Worm (Caenorhabditis elegans) whole organism, L1 larva: ENCODE data around the gene F15E6.4.

Experiments used
- C04F5.9 ChIP-seq: sonication (generic microtip); optimal IDR thresholded peaks from 2 replicates; lab custom pipeline; 2016; ENCODE audit warnings: missing genetic modification characterization, missing compliant biosample characterization
- C16A3.4 ChIP-seq: fragments of 150-350 bp; optimal IDR thresholded peaks from 2 replicates; lab custom pipeline; 2014; ENCODE audit warnings: missing biosample characterization, missing genetic modification characterization
- C34B4.2 ChIP-seq: sonication (generic microtip); optimal IDR thresholded peaks from 2 replicates; lab custom pipeline; 2017; ENCODE audit warnings: mild to moderate bottlenecking, missing genetic modification characterization, missing compliant biosample characterization
- F16B12.6 ChIP-seq: fragments of 150-350 bp; optimal IDR thresholded peaks from 2 replicates; lab custom pipeline; 2014; ENCODE audit warnings: missing biosample characterization, missing genetic modification characterization
- aly-2 ChIP-seq: fragments of 150-350 bp; optimal IDR thresholded peaks from 2 replicates; lab custom pipeline; 2014; ENCODE audit warnings: missing biosample characterization, missing genetic modification characterization
- blmp-1 ChIP-seq: fragments of 150-350 bp; optimal IDR thresholded peaks from 2 replicates; lab custom pipeline; 2014; ENCODE audit warnings: missing biosample characterization, missing genetic modification characterization
- ceh-8 ChIP-seq: fragments of 200-800 bp; sonication (Bioruptor generic); optimal IDR thresholded peaks from 2 replicates; lab custom pipeline; 2018; ENCODE audit warnings: mild to moderate bottlenecking, missing genetic modification characterization, moderate library complexity, missing compliant biosample characterization
- efl-1 ChIP-seq, 4 experiments: fragments of 150-350 bp; optimal IDR thresholded peaks in 3 of 4; peaks in 1 of 4; 1 replicate in 1 of 4; 2 replicates in 3 of 4; lab custom pipeline; 2014; ENCODE audit warnings: missing biosample characterization in 2 of 4, missing genetic modification characterization in 2 of 4, missing genetic modification reagents in 2 of 4
- egl-27 ChIP-seq, 2 experiments: fragments of 150-350 bp in 1 of 2; sonication (generic microtip); optimal IDR thresholded peaks; 3 replicates each; lab custom pipeline; 2017 to 2018; ENCODE audit warnings: missing biosample characterization in 2 of 2, missing genetic modification characterization in 2 of 2, missing genetic modification reagents in 2 of 2
- elt-3 ChIP-seq, 6 experiments: fragments of 150-350 bp in 1 of 6; sonication (generic microtip); optimal IDR thresholded peaks; 2 replicates each; lab custom pipeline; 2017 to 2018; ENCODE audit warnings: missing biosample characterization in 6 of 6, missing genetic modification characterization in 6 of 6, inconsistent platforms in 1 of 6
- ets-5 ChIP-seq: fragments of 200-800 bp; sonication (Bioruptor generic); IDR thresholded peaks from 2 replicates; pipeline ENCODE4 v1.3.6; 2022; ENCODE audit warnings: missing genetic modification characterization, missing compliant biosample characterization
- fkh-10 ChIP-seq: sonication (generic microtip); optimal IDR thresholded peaks from 2 replicates; lab custom pipeline; 2017; ENCODE audit warnings: missing biosample characterization, missing genetic modification reagents, missing genetic modification characterization
- fkh-8 ChIP-seq: sonication (generic microtip); optimal IDR thresholded peaks from 2 replicates; lab custom pipeline; 2016; ENCODE audit warnings: mild to moderate bottlenecking, missing genetic modification characterization, missing compliant biosample characterization
- grh-1 ChIP-seq: fragments of 200-800 bp; sonication (Bioruptor generic); IDR thresholded peaks from 2 replicates; pipeline ENCODE4 v1.3.6; 2022; ENCODE audit warnings: missing genetic modification reagents, missing genetic modification characterization, missing compliant biosample characterization
- hlh-4 ChIP-seq: sonication (generic microtip); optimal IDR thresholded peaks from 2 replicates; lab custom pipeline; 2016; ENCODE audit warnings: mild to moderate bottlenecking, missing genetic modification characterization, missing compliant biosample characterization
- lin-35 ChIP-seq, 2 experiments: fragments of 150-350 bp; optimal IDR thresholded peaks; 2 replicates each; lab custom pipeline; 2014; ENCODE audit warnings: missing biosample characterization in 2 of 2, missing genetic modification characterization in 2 of 2, missing genetic modification reagents in 2 of 2
- lir-3 ChIP-seq: sonication (generic microtip); optimal IDR thresholded peaks from 2 replicates; lab custom pipeline; 2016; ENCODE audit warnings: mild to moderate bottlenecking, missing genetic modification characterization, moderate library complexity, missing compliant biosample characterization; ENCODE audit not compliant: poor library complexity
- lsy-2 ChIP-seq, 2 experiments: fragments of 150-350 bp; optimal IDR thresholded peaks; 2 replicates each; lab custom pipeline; 2014; ENCODE audit warnings: missing biosample characterization in 2 of 2, missing genetic modification characterization in 2 of 2
- mab-9 ChIP-seq: fragments of 200-800 bp; sonication (Bioruptor generic); IDR thresholded peaks from 2 replicates; pipeline ENCODE4 v1.3.6; 2022; ENCODE audit warnings: missing genetic modification reagents, missing genetic modification characterization, missing compliant biosample characterization
- mdl-1 ChIP-seq, 2 experiments: fragments of 150-350 bp; optimal IDR thresholded peaks; 2 replicates each; lab custom pipeline; 2014 to 2017; ENCODE audit warnings: missing biosample characterization in 2 of 2, missing genetic modification characterization in 2 of 2, inconsistent platforms in 1 of 2
- mef-2 ChIP-seq: fragments of 150-350 bp; optimal IDR thresholded peaks from 2 replicates; lab custom pipeline; 2014; ENCODE audit warnings: missing biosample characterization, missing genetic modification characterization
- nhr-12 ChIP-seq: sonication (generic microtip); optimal IDR thresholded peaks from 2 replicates; lab custom pipeline; 2017; ENCODE audit warnings: missing biosample characterization, missing genetic modification characterization
- nhr-19 ChIP-seq: fragments of 200-800 bp; sonication (Bioruptor generic); conservative IDR thresholded peaks from 2 replicates; pipeline ENCODE4 v1.3.6; 2022; ENCODE audit warnings: missing genetic modification characterization, missing compliant biosample characterization
- nhr-237 ChIP-seq: fragments of 150-350 bp; optimal IDR thresholded peaks from 2 replicates; lab custom pipeline; 2014; ENCODE audit warnings: missing biosample characterization, missing genetic modification characterization
- nhr-28 ChIP-seq: fragments of 150-350 bp; optimal IDR thresholded peaks from 2 replicates; lab custom pipeline; 2014; ENCODE audit warnings: missing biosample characterization, missing genetic modification characterization
- nhr-71 ChIP-seq: sonication (generic microtip); optimal IDR thresholded peaks from 2 replicates; lab custom pipeline; 2016; ENCODE audit warnings: mild to moderate bottlenecking, missing genetic modification characterization, moderate library complexity, missing compliant biosample characterization
- nhr-85 ChIP-seq: sonication (generic microtip); peaks from one replicate; lab custom pipeline; 2016; ENCODE audit warnings: missing genetic modification characterization, inconsistent platforms, missing compliant biosample characterization
- nhr-90 ChIP-seq: sonication (generic microtip); optimal IDR thresholded peaks from 2 replicates; lab custom pipeline; 2016; ENCODE audit warnings: mild to moderate bottlenecking, missing genetic modification characterization, missing compliant biosample characterization; ENCODE audit not compliant: poor library complexity
- pax-3 ChIP-seq: fragments of 200-800 bp; sonication (Bioruptor generic); optimal IDR thresholded peaks from 2 replicates; lab custom pipeline; 2018; ENCODE audit warnings: mild to moderate bottlenecking, missing genetic modification characterization, moderate library complexity, missing compliant biosample characterization
- pqm-1 ChIP-seq: sonication (generic microtip); optimal IDR thresholded peaks from 3 replicates; lab custom pipeline; 2017; ENCODE audit warnings: missing biosample characterization, missing genetic modification characterization
- snpc-4 ChIP-seq: fragments of 150-350 bp; optimal IDR thresholded peaks from 2 replicates; lab custom pipeline; 2014; ENCODE audit warnings: missing biosample characterization, missing genetic modification characterization
- sox-4 ChIP-seq: sonication (generic microtip); optimal IDR thresholded peaks from 2 replicates; lab custom pipeline; 2016; ENCODE audit warnings: missing genetic modification characterization, missing compliant biosample characterization
- sptf-1 ChIP-seq: fragments of 150-350 bp; optimal IDR thresholded peaks from 2 replicates; lab custom pipeline; 2014; ENCODE audit warnings: missing biosample characterization, missing genetic modification characterization
- swsn-7 ChIP-seq: sonication (generic microtip); optimal IDR thresholded peaks from 2 replicates; lab custom pipeline; 2016; ENCODE audit warnings: missing genetic modification characterization, missing compliant biosample characterization
- tlp-1 ChIP-seq: fragments of 150-350 bp; optimal IDR thresholded peaks from 2 replicates; lab custom pipeline; 2014; ENCODE audit warnings: missing biosample characterization, missing genetic modification characterization
- unc-130 ChIP-seq: fragments of 150-350 bp; optimal IDR thresholded peaks from 2 replicates; lab custom pipeline; 2017; ENCODE audit warnings: missing biosample characterization, missing genetic modification characterization, inconsistent platforms
- unc-30 ChIP-seq: sonication (generic microtip); optimal IDR thresholded peaks from 2 replicates; lab custom pipeline; 2017; ENCODE audit warnings: missing biosample characterization, missing genetic modification characterization
- unc-86 ChIP-seq: sonication (generic microtip); optimal IDR thresholded peaks from 2 replicates; lab custom pipeline; 2016; ENCODE audit warnings: missing genetic modification characterization, missing compliant biosample characterization
- unc-98 ChIP-seq: fragments of 200-800 bp; sonication (Bioruptor generic); IDR thresholded peaks from 2 replicates; pipeline ENCODE4 v1.3.6; 2022; ENCODE audit warnings: missing genetic modification characterization, missing compliant biosample characterization
- xbp-1 ChIP-seq: sonication (generic microtip); optimal IDR thresholded peaks from 2 replicates; lab custom pipeline; 2016; ENCODE audit warnings: missing genetic modification characterization, missing compliant biosample characterization
- zag-1 ChIP-seq: fragments of 150-350 bp; optimal IDR thresholded peaks from 2 replicates; lab custom pipeline; 2014; ENCODE audit warnings: missing biosample characterization, missing genetic modification characterization
- zip-4 ChIP-seq: fragments of 200-800 bp; sonication (Bioruptor generic); optimal IDR thresholded peaks from 2 replicates; lab custom pipeline; 2018; ENCODE audit warnings: mild to moderate bottlenecking, missing genetic modification characterization, moderate library complexity, missing compliant biosample characterization

Gene F15E6.4

DNA sequence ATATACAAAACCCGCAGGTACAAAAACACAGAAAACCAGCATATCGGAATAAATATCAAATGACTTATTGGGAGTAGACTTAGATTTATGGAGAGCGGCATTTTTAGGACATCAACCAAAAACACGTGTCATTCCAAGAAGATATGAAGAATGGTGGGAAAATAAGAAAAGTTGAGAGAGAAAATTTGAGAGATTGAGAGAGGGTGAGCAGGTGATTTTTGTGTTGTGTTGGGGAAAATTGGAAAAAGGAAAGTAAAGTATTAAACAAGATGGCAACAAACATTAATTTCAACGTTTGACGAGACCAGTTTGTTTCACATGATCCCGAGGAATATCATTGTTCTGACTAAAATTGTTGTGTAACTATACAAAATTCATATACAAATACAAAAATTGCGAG is 2.9 kb upstream of the F15E6.4 start, which contains the start of gene srv-4:
Gene srv-4 (minus strand): TSS at position 101 of the 400 bp plus-strand sequence.
- TF ChIP-seq fkh-8: peak; percentile 13
- TF ChIP-seq hlh-4 (tag; lab: Kevin White, UChicago): peak; percentile 46
- TF ChIP-seq sptf-1 (tag; lab: Kevin White, UChicago): no peak
- peak in 1 of 2 experiments; percentile 20 for TF ChIP-seq lin-35 (GFP tag; optimal IDR thresholded peaks at IDR 0.05; lab: Kevin White, UChicago)
- no peak for TF ChIP-seq nhr-71
- TF ChIP-seq aly-2 (tag; lab: Kevin White, UChicago): no peak

DNA sequence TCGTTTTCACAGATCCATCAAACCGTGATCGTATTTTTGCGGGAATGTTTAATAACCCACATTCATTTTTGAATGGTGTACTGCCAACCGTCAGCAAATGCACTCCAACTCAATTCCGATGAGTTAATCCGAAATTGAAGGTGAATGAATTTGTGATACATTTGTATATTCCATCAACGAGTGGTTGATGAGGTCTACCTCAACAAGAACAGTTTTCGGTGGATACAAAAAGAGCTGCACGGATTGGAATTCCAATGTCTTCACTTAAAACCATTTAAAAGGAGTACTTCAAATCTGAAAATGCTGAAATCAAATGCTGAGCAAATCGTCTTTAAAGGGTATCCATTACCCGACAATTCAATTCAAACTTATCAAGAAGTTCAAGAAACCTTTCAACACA is 2.0 kb upstream of the F15E6.4 start, which contains the start of gene F15E6.5:
Gene F15E6.5 (plus strand): TSS at position 301 of the 400 bp plus-strand sequence.
- TF ChIP-seq fkh-10 (GFP tag; lab: Kevin White, UChicago): no peak
- TF ChIP-seq tlp-1 (tag; lab: Kevin White, UChicago): no peak
- no peak for TF ChIP-seq nhr-237 (tag; lab: Kevin White, UChicago)

- no peak for TF ChIP-seq sptf-1 (tag; lab: Kevin White, UChicago)
- no peak for TF ChIP-seq efl-1 (optimal IDR thresholded peaks at IDR 0.05; lab: Kevin White, UChicago)
- peak in 1 of 2 experiments; percentile 41 for TF ChIP-seq efl-1 (GFP tag; optimal IDR thresholded peaks at IDR 0.05 in 1 of 2; lab: Kevin White, UChicago)
- no peak for TF ChIP-seq grh-1 (GFP tag; lab: Robert Waterston, UW)
- no peak for TF ChIP-seq fkh-10 (GFP tag; lab: Kevin White, UChicago)
- no peak for TF ChIP-seq unc-30 (tag; lab: Kevin White, UChicago)
- no peak for TF ChIP-seq F16B12.6 (tag; lab: Kevin White, UChicago)
- no peak for TF ChIP-seq pax-3
- no peak for TF ChIP-seq nhr-28 (tag; lab: Kevin White, UChicago)
- no peak for TF ChIP-seq fkh-8
- no peak for TF ChIP-seq ceh-8 (GFP tag; lab: Kevin White, UChicago)
- TF ChIP-seq blmp-1: peak; percentile 60
- TF ChIP-seq egl-27 (tag; optimal IDR thresholded peaks at IDR 0.05; lab: Kevin White, UChicago): no peak
- no peak for TF ChIP-seq ets-5 (GFP tag; lab: Robert Waterston, UW)
- no peak for TF ChIP-seq swsn-7 (tag; lab: Kevin White, UChicago)
- TF ChIP-seq aly-2 (tag; lab: Kevin White, UChicago): no peak
- TF ChIP-seq C34B4.2 (tag; lab: Kevin White, UChicago): no peak
Measured at ce11 chrIV:4290472-4290871, 802 bp upstream of the F15E6.4 start, which contains the start of gene dct-7. TSS of gene dct-7 (minus strand) at chrIV:4290572.

- TF ChIP-seq nhr-12 (tag; lab: Kevin White, UChicago): no peak
- no peak for TF ChIP-seq snpc-4 (tag; lab: Kevin White, UChicago)
- no peak for TF ChIP-seq C04F5.9 (tag; lab: Kevin White, UChicago)
- TF ChIP-seq tlp-1 (tag; lab: Kevin White, UChicago): no peak
- TF ChIP-seq sptf-1 (tag; lab: Kevin White, UChicago): no peak
- no peak for TF ChIP-seq unc-86 (tag; lab: Kevin White, UChicago)
- no peak for TF ChIP-seq mdl-1 (tag; optimal IDR thresholded peaks at IDR 0.05; lab: Kevin White, UChicago)
- no peak for TF ChIP-seq lir-3
- no peak for TF ChIP-seq zag-1 (tag; lab: Kevin White, UChicago)
- no peak for TF ChIP-seq mef-2 (tag; lab: Kevin White, UChicago)
- TF ChIP-seq nhr-28 (tag; lab: Kevin White, UChicago): no peak
Measured at ce11 chrIV:4292569-4292968, 1.3 kb downstream of the F15E6.4 start, which contains the start of gene F15E6.10. TSS of gene F15E6.10 (plus strand) at chrIV:4292869.

DNA sequence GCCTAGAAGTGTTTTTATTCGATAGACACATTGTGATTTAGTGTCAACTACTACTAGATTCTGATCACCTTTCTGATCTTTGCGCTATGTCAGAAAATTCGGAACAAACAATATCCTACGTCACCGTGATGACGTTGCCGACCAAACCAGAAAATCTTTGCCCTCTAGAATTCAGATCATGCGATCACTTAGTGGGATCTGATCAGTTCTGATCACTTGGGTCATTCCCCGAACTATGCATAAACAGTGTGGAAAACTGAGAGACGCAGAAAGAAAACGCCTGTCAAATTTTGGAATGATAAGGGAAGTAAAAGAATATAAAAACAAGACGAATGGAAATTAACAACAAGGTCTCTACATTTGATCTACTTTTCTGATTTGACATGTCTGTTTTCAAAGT is 3.3 kb downstream of the F15E6.4 start, which contains the start of gene F15E6.3:
Gene F15E6.3 (plus strand): TSS at position 344 of the 400 bp plus-strand sequence.
- no peak for TF ChIP-seq fkh-8
- peak; percentile 32 for TF ChIP-seq xbp-1 (tag; lab: Kevin White, UChicago)
- TF ChIP-seq lsy-2 (tag; optimal IDR thresholded peaks at IDR 0.05; lab: Kevin White, UChicago): peak in 1 of 2 experiments; percentile 42
- TF ChIP-seq ceh-8 (GFP tag; lab: Kevin White, UChicago): no peak
- TF ChIP-seq nhr-71: peak; percentile 70
- TF ChIP-seq snpc-4 (tag; lab: Kevin White, UChicago): no peak
- TF ChIP-seq unc-98 (GFP tag; lab: Robert Waterston, UW): no peak
- no peak for TF ChIP-seq nhr-12 (tag; lab: Kevin White, UChicago)
- no peak for TF ChIP-seq grh-1 (GFP tag; lab: Robert Waterston, UW)
- no peak for TF ChIP-seq egl-27 (tag; optimal IDR thresholded peaks at IDR 0.05; lab: Kevin White, UChicago)
- TF ChIP-seq lin-35 (GFP tag; optimal IDR thresholded peaks at IDR 0.05; lab: Kevin White, UChicago): peak in 1 of 2 experiments; percentile 60
- no peak for TF ChIP-seq mab-9
- no peak for TF ChIP-seq sox-4
- peak; percentile 39 for TF ChIP-seq unc-130 (tag; lab: Kevin White, UChicago)
- peak; percentile 40 for TF ChIP-seq nhr-19 (GFP tag; lab: Robert Waterston, UW)
- TF ChIP-seq elt-3 (tag; optimal IDR thresholded peaks at IDR 0.05; lab: Kevin White, UChicago): peak in 4 of 6 experiments; percentile 57 to 97 (median 70)
- TF ChIP-seq C16A3.4 (tag; lab: Kevin White, UChicago): peak; percentile 12
- peak; percentile 24 for TF ChIP-seq nhr-90
- no peak for TF ChIP-seq pqm-1 (tag; lab: Kevin White, UChicago)
- TF ChIP-seq blmp-1: peak; percentile 84
- TF ChIP-seq nhr-85 (tag; lab: Kevin White, UChicago): peak; percentile 94
- TF ChIP-seq zip-4 (GFP tag; lab: Kevin White, UChicago): no peak
- peak in 1 of 2 experiments; percentile 66 for TF ChIP-seq mdl-1 (tag; optimal IDR thresholded peaks at IDR 0.05; lab: Kevin White, UChicago)
